Fruit fly (Drosophila melanogaster) whole organism, embryonic: ENCODE measurements around the gene CG3515.

Source experiments
- ATbp ChIP-seq: fragments of 200-800 bp; sonication (Bioruptor generic); optimal IDR thresholded peaks from 2 replicates; lab custom pipeline; 2017; ENCODE audit warnings: missing biosample characterization, mild to moderate bottlenecking, missing genetic modification characterization, missing genetic modification reagents
- CG1832 ChIP-seq: fragments of 200-800 bp; sonication (Bioruptor generic); optimal IDR thresholded peaks from 2 replicates; lab custom pipeline; 2017; ENCODE audit warnings: missing biosample characterization, mild to moderate bottlenecking, missing genetic modification characterization, inconsistent platforms
- jigr1 ChIP-seq: fragments of 200-800 bp; sonication (Bioruptor generic); IDR thresholded peaks from 3 replicates; pipeline ENCODE4 v1.3.6; 2022; ENCODE audit warnings: missing biosample characterization, missing genetic modification characterization
- maf-S ChIP-seq: fragments of 200-800 bp; sonication (Bioruptor generic); optimal IDR thresholded peaks from 2 replicates; lab custom pipeline; 2016; ENCODE audit warnings: missing biosample characterization, missing genetic modification characterization
- pho ChIP-seq: fragments of 200-800 bp; sonication (Bioruptor generic); optimal IDR thresholded peaks from 2 replicates; lab custom pipeline; 2016; ENCODE audit warnings: missing biosample characterization, missing genetic modification characterization
- stc ChIP-seq: fragments of 200-800 bp; sonication (Bioruptor generic); IDR thresholded peaks from 2 replicates; pipeline ENCODE4 v1.3.6; 2022; ENCODE audit warnings: missing biosample characterization, missing genetic modification characterization

DNA sequence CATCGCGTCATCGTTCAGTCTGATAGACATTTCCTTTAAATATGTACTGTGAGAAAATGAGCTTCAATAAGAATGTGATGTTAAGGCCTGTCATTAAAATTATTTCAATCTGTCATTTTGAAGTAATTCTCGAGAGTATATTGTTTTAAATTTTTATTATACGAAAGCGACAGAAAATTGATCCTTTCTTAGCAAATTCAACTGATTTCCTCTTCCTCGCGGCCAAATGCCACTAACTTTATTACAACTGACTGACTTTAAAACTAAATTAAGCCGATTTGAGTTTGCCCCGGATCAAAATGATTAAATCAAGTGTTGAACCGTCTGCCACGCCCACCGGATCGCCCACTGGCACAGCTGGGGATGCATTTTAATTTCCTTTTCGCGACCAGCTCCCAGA lies at the start of gene CG3515:
- TF ChIP-seq CG1832 (no peak), jigr1 (no peak), pho (GFP tag; lab: Kevin White, UChicago) (no peak), stc (no peak), maf-S (GFP tag; lab: Kevin White, UChicago) (no peak), ATbp (GFP tag; lab: Kevin White, UChicago) (no peak)
